Worm (Caenorhabditis elegans) whole organism, young adult: ENCODE results near the gene pcp-4.

Experiments used
- Y53G8AR.9 ChIP-seq: fragments of 200-800 bp; sonication (Bioruptor generic); conservative IDR thresholded peaks from 2 replicates; pipeline ENCODE4 v1.3.6; 2022; ENCODE audit warnings: missing genetic modification reagents, missing genetic modification characterization, missing compliant biosample characterization
- ets-4 ChIP-seq: fragments of 200-800 bp; sonication (Bioruptor generic); optimal IDR thresholded peaks from 2 replicates; lab custom pipeline; 2018; ENCODE audit warnings: mild to moderate bottlenecking, missing genetic modification characterization, missing compliant biosample characterization
- snpc-4 ChIP-seq, 5 experiments: fragments of 150-350 bp in 1 of 5; sonication (generic microtip) in 4 of 5; optimal IDR thresholded peaks; 2 replicates each; lab custom pipeline; 2014 to 2018; ENCODE audit warnings: missing genetic modification characterization in 5 of 5, missing biosample characterization in 3 of 5, antibody characterized with exemption in 2 of 5, mild to moderate bottlenecking in 2 of 5, missing compliant biosample characterization in 2 of 5, missing genotype in 2 of 5, moderate library complexity in 2 of 5, missing genetic modification reagents in 1 of 5
- zfh-2 ChIP-seq: fragments of 200-800 bp; sonication (Bioruptor generic); conservative IDR thresholded peaks from 2 replicates; pipeline ENCODE4 v1.3.6; 2022; ENCODE audit warnings: missing genetic modification reagents, missing genetic modification characterization, missing compliant biosample characterization

DNA sequence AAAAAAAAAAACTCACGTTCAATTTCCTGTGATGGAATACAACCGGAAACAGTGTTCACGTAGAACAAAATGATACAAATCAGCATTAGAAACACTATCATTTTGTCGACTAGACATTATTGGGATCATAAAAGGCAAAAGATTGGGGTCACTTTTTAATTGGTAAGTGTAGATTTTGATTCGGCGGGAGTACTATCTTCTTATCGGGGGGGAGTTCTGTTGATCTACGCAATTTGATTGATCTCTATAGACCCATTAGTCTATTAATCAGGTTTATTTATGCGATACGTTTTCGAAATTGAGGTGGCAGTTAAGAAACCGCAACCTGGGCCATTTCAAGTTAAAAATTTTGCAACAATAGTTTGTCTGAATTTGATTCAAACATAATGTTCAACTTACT lies 29.8 kb downstream of the pcp-4 start, which contains the start of gene Y116F11B.2:
- TF ChIP-seq zfh-2 (GFP tag; lab: Robert Waterston, UW) (no peak), snpc-4 (GFP tag; optimal IDR thresholded peaks at IDR 0.05; lab: Kevin White, UChicago) (no peak), snpc-4 (tag; optimal IDR thresholded peaks at IDR 0.05; lab: Kevin White, UChicago) (no peak), ets-4 (GFP tag; lab: Kevin White, UChicago) (no peak), Y53G8AR.9 (no peak)
